Fruit fly (Drosophila melanogaster) whole organism, embryonic: Measurements from ENCODE around the gene CG31419.

Experiments
- CG8089 ChIP-seq: fragments of 200-800 bp; sonication (Bioruptor generic); optimal IDR thresholded peaks from 3 replicates; lab custom pipeline; 2016; ENCODE audit warnings: missing biosample characterization, missing genetic modification characterization
- GATAe ChIP-seq: fragments of 200-800 bp; sonication (Bioruptor generic); conservative IDR thresholded peaks from 2 replicates; pipeline ENCODE4 v1.3.6; 2022; ENCODE audit warnings: missing biosample characterization, missing genetic modification characterization
- Med ChIP-seq: fragments of 200-800 bp; sonication (Bioruptor generic); peaks from one replicate; lab custom pipeline; 2016; ENCODE audit warnings: missing biosample characterization, missing genetic modification characterization, mild to moderate bottlenecking, inconsistent platforms, moderate library complexity
- lmd ChIP-seq: fragments of 200-800 bp; sonication (Bioruptor generic); IDR thresholded peaks from 2 replicates; pipeline ENCODE4 v1.3.6; 2022; ENCODE audit warnings: missing biosample characterization, missing genetic modification characterization
- prd ChIP-seq, 3 experiments: fragments of >200 bp in 2 of 3; fragments of 200-800 bp in 1 of 3; sonication (Bioruptor generic) in 1 of 3; optimal IDR thresholded peaks in 2 of 3; IDR thresholded peaks in 1 of 3; 2 replicates in 2 of 3; 3 replicates in 1 of 3; pipeline versions ENCODE4 v1.3.6 to Lab custom; 2017 to 2022; ENCODE audit warnings: missing biosample characterization in 1 of 3, missing genetic modification characterization in 1 of 3
- ro ChIP-seq: fragments of 200-800 bp; sonication (Bioruptor generic); IDR thresholded peaks from 2 replicates; pipeline ENCODE4 v1.3.6; 2022; ENCODE audit warnings: missing biosample characterization, missing genetic modification characterization
- vfl ChIP-seq: fragments of 200-800 bp; sonication (Bioruptor generic); optimal IDR thresholded peaks from 2 replicates; lab custom pipeline; 2016; ENCODE audit warnings: missing biosample characterization, missing genetic modification characterization

dm6 chr3R:17249233-17249632, 35.2 kb upstream of the CG31419 start:
- TF ChIP-seq lmd, result no peak
- no peak for TF ChIP-seq CG8089
- no peak for TF ChIP-seq vfl (GFP tag; lab: Kevin White, UChicago)
- TF ChIP-seq Med (GFP tag; lab: Kevin White, UChicago), result no peak
- no peak for TF ChIP-seq prd (optimal IDR thresholded peaks at IDR 0.05; lab: Kevin White, UChicago)
- TF ChIP-seq prd (GFP tag; IDR thresholded peaks at IDR 0.05; lab: Robert Waterston, UW), result no peak
- no peak for TF ChIP-seq GATAe
- TF ChIP-seq ro, result no peak
